Worm (Caenorhabditis elegans): ENCODE measurements around the gene fbxc-42.
"Not testable (repeated sequence)": the region's sequence is repeated elsewhere in the genome, so short reads cannot be mapped to it uniquely, and the experiment has no call there.

The fbxc-42 gene

ce11 chrII:961961-962360 is 29.4 kb upstream of the fbxc-42 start, which contains the start of gene C32B5.13:
Gene C32B5.13, minus strand, starts transcription at chrII:962061.
- no peak for TF ChIP-seq lin-39 (tag; optimal IDR thresholded peaks at IDR 0.05)
- no peak for TF ChIP-seq pqm-1 (tag; optimal IDR thresholded peaks at IDR 0.05)
- no peak for TF ChIP-seq fkh-8 (tag; optimal IDR thresholded peaks at IDR 0.05)
- no peak for TF ChIP-seq tbx-2 (tag; optimal IDR thresholded peaks at IDR 0.05)
- TF ChIP-seq elt-2 (tag; optimal IDR thresholded peaks at IDR 0.05): no peak
- no peak for TF ChIP-seq lin-13 (GFP tag; optimal IDR thresholded peaks at IDR 0.05)
- no peak for TF ChIP-seq mdl-1 (tag; optimal IDR thresholded peaks at IDR 0.05)
- TF ChIP-seq lin-35 (GFP tag; optimal IDR thresholded peaks at IDR 0.05): no peak
- no peak for TF ChIP-seq snu-23 (GFP tag; optimal IDR thresholded peaks at IDR 0.05)
- TF ChIP-seq rnt-1 (tag; optimal IDR thresholded peaks at IDR 0.05): no peak

DNA sequence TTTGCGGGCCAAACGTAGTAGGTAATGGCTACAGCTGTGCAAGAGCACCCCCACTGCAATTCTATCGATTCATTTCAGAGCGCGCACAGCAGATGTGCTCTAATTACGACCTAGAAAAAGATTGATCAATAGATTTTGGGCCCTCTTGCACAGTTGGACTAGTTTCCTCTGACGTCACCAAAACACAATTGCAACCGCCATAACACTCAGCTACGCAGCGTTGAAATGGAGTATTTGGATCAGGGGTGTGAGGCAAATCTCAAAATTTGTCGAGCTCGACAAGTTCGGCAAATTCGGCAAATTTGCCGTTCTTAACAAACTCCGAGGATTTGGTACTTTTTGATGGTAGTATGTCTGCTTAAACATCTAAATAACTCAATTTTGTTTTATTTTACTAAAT is 24.4 kb upstream of the fbxc-42 start, which contains the start of gene fbxc-18:
Gene fbxc-18 (minus strand): TSS at position 101 of the 400 bp plus-strand sequence.
- TF ChIP-seq C16A3.4 (tag; optimal IDR thresholded peaks at IDR 0.05); nhr-28 (tag; optimal IDR thresholded peaks at IDR 0.05); hlh-17 (GFP tag; optimal IDR thresholded peaks at IDR 0.05; ENCODE audit: borderline replicate concordance): not testable (repeated sequence)

ce11 chrII:968106-968505 is 23.3 kb upstream of the fbxc-42 start, which contains the start of gene C32B5.6:
Gene C32B5.6, plus strand, starts transcription at chrII:968406.
- TF ChIP-seq sptf-1, unc-130, vab-15 (tag; optimal IDR thresholded peaks at IDR 0.05): not testable (repeated sequence)

DNA sequence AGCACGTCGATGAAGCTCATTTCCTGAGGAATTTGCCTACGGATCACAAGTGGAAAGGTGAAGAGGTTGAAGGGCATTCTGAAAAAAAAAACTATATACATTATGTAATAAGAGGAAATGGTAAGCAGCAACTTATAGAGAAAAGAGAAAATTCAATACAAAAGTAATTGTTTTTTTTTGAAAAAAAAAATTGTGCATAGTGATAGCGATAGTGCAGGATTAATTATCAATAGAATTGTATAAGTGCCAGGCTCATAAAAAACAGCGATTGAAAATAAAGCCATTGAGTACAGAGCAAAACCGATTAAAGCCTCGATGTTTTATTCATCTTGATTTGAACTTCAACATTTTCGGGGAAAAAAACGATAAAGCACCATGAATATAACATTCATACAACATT is 18.6 kb upstream of the fbxc-42 start, which contains the start of gene C32B5.15:
Gene C32B5.15 (minus strand): TSS at position 101 of the 400 bp plus-strand sequence.
- TF ChIP-seq elt-2 (tag; optimal IDR thresholded peaks at IDR 0.05) (no peak), egl-13 (tag; optimal IDR thresholded peaks at IDR 0.05) (no peak), nhr-19 (GFP tag; conservative IDR thresholded peaks at IDR 0.05) (no peak), snu-23 (GFP tag; optimal IDR thresholded peaks at IDR 0.05) (no peak), blmp-1 (tag; optimal IDR thresholded peaks at IDR 0.05) (no peak), F16B12.6 (tag; optimal IDR thresholded peaks at IDR 0.05) (no peak), dpl-1 (GFP tag; optimal IDR thresholded peaks at IDR 0.05) (no peak), nhr-71 (tag; optimal IDR thresholded peaks at IDR 0.05) (no peak)

DNA sequence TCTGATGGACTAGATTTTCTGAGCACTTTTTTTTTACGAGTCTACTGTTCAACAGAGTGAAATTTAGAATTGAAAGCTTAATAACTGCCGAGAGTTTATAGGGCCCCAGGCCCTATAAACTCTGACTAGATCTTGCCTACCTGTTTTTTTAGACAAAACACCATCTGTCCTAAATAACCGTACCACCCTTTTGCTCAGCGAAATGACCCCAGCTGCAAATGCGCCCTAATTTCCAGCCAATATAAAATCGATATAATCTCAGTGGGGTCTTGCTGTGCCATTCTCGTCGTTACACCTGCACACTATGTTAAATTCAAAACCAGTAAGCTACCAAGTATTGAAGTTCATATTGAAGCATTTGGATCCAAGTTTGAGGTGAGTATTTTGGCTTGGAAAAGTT is 17.4 kb upstream of the fbxc-42 start, which contains the start of gene fbxc-14:
Gene fbxc-14 (plus strand): TSS at position 301 of the 400 bp plus-strand sequence.
- TF ChIP-seq zag-1 (tag; optimal IDR thresholded peaks at IDR 0.05): no peak
- TF ChIP-seq nhr-11 (tag; optimal IDR thresholded peaks at IDR 0.05): no peak
- TF ChIP-seq lin-14 (GFP tag; optimal IDR thresholded peaks at IDR 0.05): no peak
- TF ChIP-seq sup-37 (GFP tag; optimal IDR thresholded peaks at IDR 0.05): no peak
- TF ChIP-seq tlp-1 (tag; optimal IDR thresholded peaks at IDR 0.05): no peak
- no peak for TF ChIP-seq nhr-90 (tag; optimal IDR thresholded peaks at IDR 0.05; ENCODE audit: poor library complexity)
- TF ChIP-seq C16A3.4 (tag; optimal IDR thresholded peaks at IDR 0.05): no peak
- TF ChIP-seq aly-2 (tag; optimal IDR thresholded peaks at IDR 0.05): no peak
- TF ChIP-seq lin-13 (GFP tag; optimal IDR thresholded peaks at IDR 0.05): no peak
- TF ChIP-seq zip-4 (GFP tag; optimal IDR thresholded peaks at IDR 0.05): no peak
- TF ChIP-seq egl-13 (tag; optimal IDR thresholded peaks at IDR 0.05): no peak
- no peak for TF ChIP-seq nhr-85 (tag)
- no peak for TF ChIP-seq pqm-1 (tag; optimal IDR thresholded peaks at IDR 0.05)
- TF ChIP-seq nhr-12 (tag; optimal IDR thresholded peaks at IDR 0.05): no peak
- TF ChIP-seq fkh-10 (GFP tag; optimal IDR thresholded peaks at IDR 0.05): no peak
- TF ChIP-seq unc-30 (tag; optimal IDR thresholded peaks at IDR 0.05): no peak
- TF ChIP-seq egl-27 (tag; optimal IDR thresholded peaks at IDR 0.05): no peak
- TF ChIP-seq xbp-1 (tag; optimal IDR thresholded peaks at IDR 0.05): no peak
- TF ChIP-seq nhr-84 (tag; optimal IDR thresholded peaks at IDR 0.05): no peak
- no peak for TF ChIP-seq ztf-4 (tag; optimal IDR thresholded peaks at IDR 0.05)
